Worm (Caenorhabditis elegans) whole organism, L1 larva: ENCODE results near the gene hlh-27.

Experiments used
- ama-1 ChIP-seq: fragments of 150-350 bp; optimal IDR thresholded peaks from 2 replicates; lab custom pipeline; 2014
- blmp-1 ChIP-seq: fragments of 150-350 bp; optimal IDR thresholded peaks from 2 replicates; lab custom pipeline; 2014; ENCODE audit warnings: missing biosample characterization, missing genetic modification characterization
- ceh-8 ChIP-seq: fragments of 200-800 bp; sonication (Bioruptor generic); optimal IDR thresholded peaks from 2 replicates; lab custom pipeline; 2018; ENCODE audit warnings: mild to moderate bottlenecking, missing genetic modification characterization, moderate library complexity, missing compliant biosample characterization
- ceh-82 ChIP-seq, 3 experiments: fragments of 150-350 bp in 1 of 3; sonication (generic microtip) in 2 of 3; optimal IDR thresholded peaks; 2 replicates each; lab custom pipeline; 2014 to 2017; ENCODE audit warnings: missing biosample characterization in 3 of 3, missing genetic modification characterization in 3 of 3
- ceh-88 ChIP-seq: fragments of 200-800 bp; sonication (Bioruptor generic); IDR thresholded peaks from 2 replicates; pipeline ENCODE4 v1.3.6; 2022; ENCODE audit warnings: missing genetic modification characterization, missing compliant biosample characterization
- dpl-1 ChIP-seq, 3 experiments: fragments of 150-350 bp in 2 of 3; sonication (generic microtip) in 1 of 3; optimal IDR thresholded peaks; 2 replicates each; lab custom pipeline; 2014 to 2017; ENCODE audit warnings: missing biosample characterization in 3 of 3, missing genetic modification characterization in 3 of 3, missing genetic modification reagents in 3 of 3
- efl-1 ChIP-seq, 4 experiments: fragments of 150-350 bp; optimal IDR thresholded peaks in 3 of 4; peaks in 1 of 4; 1 replicate in 1 of 4; 2 replicates in 3 of 4; lab custom pipeline; 2014; ENCODE audit warnings: missing biosample characterization in 2 of 4, missing genetic modification characterization in 2 of 4, missing genetic modification reagents in 2 of 4
- elt-2 ChIP-seq: sonication (generic microtip); optimal IDR thresholded peaks from 2 replicates; lab custom pipeline; 2016; ENCODE audit warnings: missing genetic modification characterization, mild to moderate bottlenecking, inconsistent platforms, missing compliant biosample characterization, missing genetic modification reagents
- elt-3 ChIP-seq, 6 experiments: fragments of 150-350 bp in 1 of 6; sonication (generic microtip); optimal IDR thresholded peaks; 2 replicates each; lab custom pipeline; 2017 to 2018; ENCODE audit warnings: missing biosample characterization in 6 of 6, missing genetic modification characterization in 6 of 6, inconsistent platforms in 1 of 6
- fkh-4 ChIP-seq: sonication (generic microtip); optimal IDR thresholded peaks from 2 replicates; lab custom pipeline; 2016; ENCODE audit warnings: missing compliant biosample characterization, missing genetic modification characterization, borderline replicate concordance
- fos-1 ChIP-seq: fragments of 150-350 bp; optimal IDR thresholded peaks from 2 replicates; lab custom pipeline; 2014; ENCODE audit warnings: missing biosample characterization, missing genetic modification characterization
- grh-1 ChIP-seq: fragments of 200-800 bp; sonication (Bioruptor generic); IDR thresholded peaks from 2 replicates; pipeline ENCODE4 v1.3.6; 2022; ENCODE audit warnings: missing genetic modification reagents, missing genetic modification characterization, missing compliant biosample characterization
- hlh-4 ChIP-seq: sonication (generic microtip); optimal IDR thresholded peaks from 2 replicates; lab custom pipeline; 2016; ENCODE audit warnings: mild to moderate bottlenecking, missing genetic modification characterization, missing compliant biosample characterization
- hpl-2 ChIP-seq: fragments of 150-350 bp; optimal IDR thresholded peaks from 2 replicates; lab custom pipeline; 2014; ENCODE audit warnings: missing biosample characterization, missing genetic modification reagents, missing genetic modification characterization
- lin-14 ChIP-seq: fragments of 200-800 bp; sonication (Bioruptor generic); optimal IDR thresholded peaks from 2 replicates; lab custom pipeline; 2018; ENCODE audit warnings: mild to moderate bottlenecking, missing genetic modification characterization, moderate library complexity, missing compliant biosample characterization
- lin-35 ChIP-seq, 2 experiments: fragments of 150-350 bp; optimal IDR thresholded peaks; 2 replicates each; lab custom pipeline; 2014; ENCODE audit warnings: missing biosample characterization in 2 of 2, missing genetic modification characterization in 2 of 2, missing genetic modification reagents in 2 of 2
- mep-1 ChIP-seq: fragments of 150-350 bp; optimal IDR thresholded peaks from 2 replicates; lab custom pipeline; 2014; ENCODE audit warnings: missing biosample characterization, missing genetic modification characterization
- nhr-20 ChIP-seq: sonication (generic microtip); optimal IDR thresholded peaks from 2 replicates; lab custom pipeline; 2016; ENCODE audit warnings: mild to moderate bottlenecking, missing genetic modification characterization, missing compliant biosample characterization
- nhr-237 ChIP-seq: fragments of 150-350 bp; optimal IDR thresholded peaks from 2 replicates; lab custom pipeline; 2014; ENCODE audit warnings: missing biosample characterization, missing genetic modification characterization
- nhr-47 ChIP-seq: sonication (generic microtip); optimal IDR thresholded peaks from 2 replicates; lab custom pipeline; 2016; ENCODE audit warnings: mild to moderate bottlenecking, missing genetic modification characterization, moderate library complexity, missing compliant biosample characterization
- nhr-71 ChIP-seq: sonication (generic microtip); optimal IDR thresholded peaks from 2 replicates; lab custom pipeline; 2016; ENCODE audit warnings: mild to moderate bottlenecking, missing genetic modification characterization, moderate library complexity, missing compliant biosample characterization
- nhr-77 ChIP-seq: fragments of 150-350 bp; optimal IDR thresholded peaks from 2 replicates; lab custom pipeline; 2014; ENCODE audit warnings: missing biosample characterization, missing genetic modification characterization
- nhr-85 ChIP-seq: sonication (generic microtip); peaks from one replicate; lab custom pipeline; 2016; ENCODE audit warnings: missing genetic modification characterization, inconsistent platforms, missing compliant biosample characterization
- pag-3 ChIP-seq: sonication (generic microtip); optimal IDR thresholded peaks from 2 replicates; lab custom pipeline; 2017; ENCODE audit warnings: missing genetic modification characterization, mild to moderate bottlenecking, missing compliant biosample characterization, antibody characterized with exemption, borderline replicate concordance; ENCODE audit not compliant: insufficient read depth
- pqm-1 ChIP-seq: sonication (generic microtip); optimal IDR thresholded peaks from 3 replicates; lab custom pipeline; 2017; ENCODE audit warnings: missing biosample characterization, missing genetic modification characterization
- rnt-1 ChIP-seq: sonication (generic microtip); optimal IDR thresholded peaks from 2 replicates; lab custom pipeline; 2016; ENCODE audit warnings: mild to moderate bottlenecking, missing genetic modification characterization, moderate library complexity, missing compliant biosample characterization
- skn-1 ChIP-seq: fragments of 150-350 bp; optimal IDR thresholded peaks from 2 replicates; lab custom pipeline; 2014; ENCODE audit warnings: missing biosample characterization, missing genetic modification characterization
- snpc-4 ChIP-seq: fragments of 150-350 bp; optimal IDR thresholded peaks from 2 replicates; lab custom pipeline; 2014; ENCODE audit warnings: missing biosample characterization, missing genetic modification characterization
- tlp-1 ChIP-seq: fragments of 150-350 bp; optimal IDR thresholded peaks from 2 replicates; lab custom pipeline; 2014; ENCODE audit warnings: missing biosample characterization, missing genetic modification characterization
- unc-130 ChIP-seq: fragments of 150-350 bp; optimal IDR thresholded peaks from 2 replicates; lab custom pipeline; 2017; ENCODE audit warnings: missing biosample characterization, missing genetic modification characterization, inconsistent platforms
- unc-86 ChIP-seq: sonication (generic microtip); optimal IDR thresholded peaks from 2 replicates; lab custom pipeline; 2016; ENCODE audit warnings: missing genetic modification characterization, missing compliant biosample characterization
- vab-15 ChIP-seq: sonication (generic microtip); optimal IDR thresholded peaks from 2 replicates; lab custom pipeline; 2017; ENCODE audit warnings: missing genotype, mild to moderate bottlenecking, missing genetic modification characterization, missing compliant biosample characterization
- xbp-1 ChIP-seq: sonication (generic microtip); optimal IDR thresholded peaks from 2 replicates; lab custom pipeline; 2016; ENCODE audit warnings: missing genetic modification characterization, missing compliant biosample characterization

The hlh-27 gene

ce11 chrII:5572082-5572746 is 32.2 kb upstream of the hlh-27 start (continued):
- TF ChIP-seq efl-1 (optimal IDR thresholded peaks at IDR 0.05; lab: Kevin White, UChicago): no peak
- peak in 1 of 2 experiments; percentile 85 for TF ChIP-seq efl-1 (GFP tag; optimal IDR thresholded peaks at IDR 0.05 in 1 of 2; lab: Kevin White, UChicago)
- TF ChIP-seq skn-1: peak; percentile 82
- no peak for TF ChIP-seq mep-1
- TF ChIP-seq grh-1 (GFP tag; lab: Robert Waterston, UW): peak; percentile 34; the same call in 1 of the 2 replicates
- no peak for TF ChIP-seq unc-86 (tag; lab: Kevin White, UChicago)
- no peak for TF ChIP-seq hlh-4 (tag; lab: Kevin White, UChicago)
- TF ChIP-seq elt-3 (tag; optimal IDR thresholded peaks at IDR 0.05; lab: Kevin White, UChicago): peak in 2 of 6 experiments; percentile 25 to 78
- peak; percentile 13 for TF ChIP-seq blmp-1 (tag; lab: Kevin White, UChicago)

ce11 chrII:5570272-5570671 is 30.3 kb upstream of the hlh-27 start, which contains the start of the genes C17C3.1 and C17C3.15:
TSS of gene C17C3.1 (plus strand) at chrII:5570572.
TSS of gene C17C3.15 (plus strand) at chrII:5570654.
- TF ChIP-seq nhr-71 (peak; percentile 9), fos-1 (tag; lab: Kevin White, UChicago) (no peak), nhr-237 (tag; lab: Kevin White, UChicago) (no peak), nhr-85 (tag; lab: Kevin White, UChicago) (peak; percentile 78), lin-14 (GFP tag; lab: Kevin White, UChicago) (peak; percentile 11)

ce11 chrII:5565082-5565623 is 25.1 kb upstream of the hlh-27 start:
- TF ChIP-seq snpc-4 (tag; lab: Kevin White, UChicago) (no peak), nhr-71 (no peak), nhr-47 (tag; lab: Kevin White, UChicago) (no peak), xbp-1 (tag; lab: Kevin White, UChicago) (no peak), skn-1 (no peak), ceh-88 (no peak), elt-3 (tag; optimal IDR thresholded peaks at IDR 0.05; lab: Kevin White, UChicago) (no peak), ceh-82 (tag; optimal IDR thresholded peaks at IDR 0.05; lab: Kevin White, UChicago) (no peak), pqm-1 (tag; lab: Kevin White, UChicago) (no peak), dpl-1 (GFP tag; optimal IDR thresholded peaks at IDR 0.05; lab: Kevin White, UChicago) (no peak), fkh-4 (tag; lab: Kevin White, UChicago) (no peak), nhr-20 (tag; lab: Kevin White, UChicago) (no peak), rnt-1 (tag; lab: Kevin White, UChicago) (no peak), lin-35 (GFP tag; optimal IDR thresholded peaks at IDR 0.05; lab: Kevin White, UChicago) (no peak), unc-130 (tag; lab: Kevin White, UChicago) (no peak), nhr-77 (tag; lab: Kevin White, UChicago) (no peak), hpl-2 (GFP tag; lab: Kevin White, UChicago) (no peak), tlp-1 (tag; lab: Kevin White, UChicago) (no peak)

ce11 chrII:5561392-5561791 is 21.4 kb upstream of the hlh-27 start, which contains the start of gene C17C3.3:
TSS of gene C17C3.3 (plus strand) at chrII:5561737.
- no peak for TF ChIP-seq vab-15
- TF ChIP-seq ceh-8: no peak
- TF ChIP-seq nhr-237 (tag; lab: Kevin White, UChicago): no peak
- no peak for TF ChIP-seq nhr-71
- TF ChIP-seq elt-2 (tag; lab: Kevin White, UChicago): peak; percentile 92
- no peak for TF ChIP-seq elt-3 (tag; optimal IDR thresholded peaks at IDR 0.05; lab: Kevin White, UChicago)
- TF ChIP-seq ama-1: no peak
- no peak for TF ChIP-seq pag-3
